Worm (Caenorhabditis elegans): Measurements from ENCODE around the gene cah-3.

- TF ChIP-seq nhr-11 (tag; optimal IDR thresholded peaks at IDR 0.05) (no peak), ceh-82 (tag; optimal IDR thresholded peaks at IDR 0.05) (no peak), egl-5 (tag; optimal IDR thresholded peaks at IDR 0.05) (no peak), zag-1 (tag; optimal IDR thresholded peaks at IDR 0.05) (no peak), nhr-12 (tag; optimal IDR thresholded peaks at IDR 0.05) (no peak), fkh-10 (GFP tag; optimal IDR thresholded peaks at IDR 0.05) (no peak), ztf-11 (tag; optimal IDR thresholded peaks at IDR 0.05) (no peak), nhr-67 (tag; optimal IDR thresholded peaks at IDR 0.05) (no peak), elt-3 (tag; optimal IDR thresholded peaks at IDR 0.05) (no peak), nhr-76 (tag; optimal IDR thresholded peaks at IDR 0.05) (no peak)
Observed at ce11 chrX:16440949-16441348, 46.3 kb upstream of the cah-3 start.

Measured in whole organism, L3 larva.